Worm (Caenorhabditis elegans): ENCODE measurements around the gene F16G10.10.

Gene F16G10.10

DNA sequence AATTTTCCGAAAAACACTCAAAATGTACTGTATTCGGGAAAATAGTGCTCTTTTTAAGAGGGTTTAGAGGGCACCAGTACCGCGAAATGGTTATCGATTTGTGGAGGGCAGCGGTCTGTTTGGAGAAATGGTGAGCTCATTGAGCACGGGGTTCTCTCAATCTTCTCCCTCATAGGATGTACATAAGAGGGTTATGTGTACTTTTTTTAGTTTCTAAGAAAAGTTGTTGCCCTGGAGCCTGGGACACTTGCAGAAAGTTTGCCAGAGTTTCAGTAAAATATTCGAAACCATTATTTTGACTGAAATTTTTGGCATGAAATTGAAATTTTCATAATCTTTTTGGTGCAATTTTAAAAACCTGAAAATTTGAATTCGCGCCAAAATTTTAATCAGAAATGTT lies 38.2 kb downstream of the F16G10.10 start, which contains the start of gene F43C11.10:
Gene F43C11.10 (minus strand): TSS at position 101 of the 400 bp plus-strand sequence.
- no peak for TF ChIP-seq klf-2 (GFP tag; conservative IDR thresholded peaks at IDR 0.05)
- TF ChIP-seq ref-1 (GFP tag; conservative IDR thresholded peaks at IDR 0.05): no peak
- no peak for TF ChIP-seq ztf-29 (GFP tag; IDR thresholded peaks at IDR 0.05)
- TF ChIP-seq cog-1 (tag; optimal IDR thresholded peaks at IDR 0.05): no peak
- no peak for TF ChIP-seq ztf-23 (GFP tag; IDR thresholded peaks at IDR 0.05)
- no peak for TF ChIP-seq tab-1 (GFP tag; IDR thresholded peaks at IDR 0.05)
- no peak for TF ChIP-seq flt-1 (GFP tag; IDR thresholded peaks at IDR 0.05)
- no peak for TF ChIP-seq med-1 (GFP tag; optimal IDR thresholded peaks at IDR 0.05; ENCODE audit: insufficient read depth)

DNA sequence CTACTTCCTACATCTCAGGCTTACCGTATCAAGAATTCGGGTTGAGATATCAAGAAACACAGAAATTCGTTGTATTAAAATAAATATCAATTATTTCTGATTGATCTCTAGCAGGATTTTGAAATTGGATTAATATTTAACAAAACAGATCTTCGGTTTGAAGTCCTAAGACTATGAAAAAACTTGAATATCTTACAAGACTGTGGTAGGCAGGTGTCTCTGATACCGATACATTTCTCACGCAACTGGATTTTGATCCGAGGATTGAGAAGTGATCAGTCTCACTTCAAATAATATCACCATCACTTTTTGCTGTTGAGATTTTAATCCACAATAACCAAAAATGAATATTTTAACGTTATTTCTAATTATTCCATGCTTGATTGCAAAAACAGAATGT lies 44.1 kb downstream of the F16G10.10 start, which contains the start of gene F43C11.4:
Gene F43C11.4 (plus strand): TSS at position 301 of the 400 bp plus-strand sequence.
- no peak for TF ChIP-seq ztf-23 (GFP tag; IDR thresholded peaks at IDR 0.05)
- no peak for TF ChIP-seq cog-1 (tag; optimal IDR thresholded peaks at IDR 0.05)
- TF ChIP-seq flt-1 (GFP tag; IDR thresholded peaks at IDR 0.05): no peak
- no peak for TF ChIP-seq T22C8.4 (GFP tag; IDR thresholded peaks at IDR 0.05)
- TF ChIP-seq med-1 (GFP tag; optimal IDR thresholded peaks at IDR 0.05; ENCODE audit: insufficient read depth): no peak
- no peak for TF ChIP-seq ztf-29 (GFP tag; IDR thresholded peaks at IDR 0.05)
- no peak for TF ChIP-seq tab-1 (GFP tag; IDR thresholded peaks at IDR 0.05)
- no peak for TF ChIP-seq ref-1 (GFP tag; conservative IDR thresholded peaks at IDR 0.05)
- no peak for TF ChIP-seq klf-2 (GFP tag; conservative IDR thresholded peaks at IDR 0.05)

DNA sequence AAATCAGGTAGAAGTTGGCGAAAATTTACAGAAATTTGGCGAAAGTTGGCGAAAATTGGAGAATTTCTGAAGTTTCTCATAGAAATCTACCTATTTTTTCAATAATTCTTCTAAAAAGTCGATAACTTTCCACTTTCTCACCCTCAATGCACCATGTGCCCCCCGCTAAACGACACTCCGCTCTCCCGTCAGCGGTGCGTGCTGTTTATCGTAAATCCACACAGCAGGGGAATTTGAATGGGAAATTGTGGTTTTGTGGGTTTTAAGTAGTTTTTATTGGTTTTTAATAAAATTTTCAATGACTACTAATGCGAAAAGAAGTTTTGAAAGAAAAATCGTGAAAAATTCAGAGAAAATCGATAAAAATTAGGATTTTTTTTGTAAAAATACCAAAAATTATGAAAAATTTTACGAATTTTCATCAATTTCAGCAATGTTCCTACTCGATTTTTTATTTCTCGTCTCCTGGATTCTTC lies 48.7 kb downstream of the F16G10.10 start, which contains the start of gene F43C11.6:
Gene F43C11.6 (plus strand): TSS at position 426 of the 476 bp plus-strand sequence.
- TF ChIP-seq med-1 (GFP tag; optimal IDR thresholded peaks at IDR 0.05; ENCODE audit: insufficient read depth): no peak
- no peak for TF ChIP-seq ztf-23 (GFP tag; IDR thresholded peaks at IDR 0.05)
- no peak for TF ChIP-seq ref-1 (GFP tag; conservative IDR thresholded peaks at IDR 0.05)
- no peak for TF ChIP-seq ztf-29 (GFP tag; IDR thresholded peaks at IDR 0.05)
- no peak for TF ChIP-seq flt-1 (GFP tag; IDR thresholded peaks at IDR 0.05)
- TF ChIP-seq cog-1 (tag; optimal IDR thresholded peaks at IDR 0.05): no peak
- no peak for TF ChIP-seq T22C8.4 (GFP tag; IDR thresholded peaks at IDR 0.05)

DNA sequence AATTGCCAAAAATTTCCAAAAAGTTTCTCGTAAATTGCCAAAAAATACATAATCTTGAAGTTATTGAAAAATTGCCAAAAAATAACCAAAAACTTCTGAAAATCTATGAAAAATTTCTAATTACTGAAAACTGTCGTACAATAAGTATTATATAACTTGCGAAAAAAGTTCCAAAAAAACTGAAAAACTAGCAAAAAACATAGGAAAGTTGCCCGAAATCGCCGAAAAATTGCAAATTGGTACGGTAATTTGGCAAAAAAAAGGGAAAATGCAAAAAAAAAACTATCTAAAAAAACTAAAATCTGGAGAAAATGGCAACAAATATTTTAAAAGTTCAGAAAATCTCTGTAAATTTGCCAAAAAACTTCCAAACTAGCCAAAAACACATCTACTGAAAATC lies 49.3 kb downstream of the F16G10.10 start, which contains the start of gene enri-1:
Gene enri-1 (minus strand): TSS at position 101 of the 400 bp plus-strand sequence.
- no peak for TF ChIP-seq cog-1 (tag; optimal IDR thresholded peaks at IDR 0.05)
- no peak for TF ChIP-seq tab-1 (GFP tag; IDR thresholded peaks at IDR 0.05)
- no peak for TF ChIP-seq klf-2 (GFP tag; conservative IDR thresholded peaks at IDR 0.05)
- TF ChIP-seq flt-1 (GFP tag; IDR thresholded peaks at IDR 0.05): no peak
- no peak for TF ChIP-seq ztf-29 (GFP tag; IDR thresholded peaks at IDR 0.05)
- no peak for TF ChIP-seq med-1 (GFP tag; optimal IDR thresholded peaks at IDR 0.05; ENCODE audit: insufficient read depth)
- no peak for TF ChIP-seq ztf-23 (GFP tag; IDR thresholded peaks at IDR 0.05)
- TF ChIP-seq ref-1 (GFP tag; conservative IDR thresholded peaks at IDR 0.05): no peak

DNA sequence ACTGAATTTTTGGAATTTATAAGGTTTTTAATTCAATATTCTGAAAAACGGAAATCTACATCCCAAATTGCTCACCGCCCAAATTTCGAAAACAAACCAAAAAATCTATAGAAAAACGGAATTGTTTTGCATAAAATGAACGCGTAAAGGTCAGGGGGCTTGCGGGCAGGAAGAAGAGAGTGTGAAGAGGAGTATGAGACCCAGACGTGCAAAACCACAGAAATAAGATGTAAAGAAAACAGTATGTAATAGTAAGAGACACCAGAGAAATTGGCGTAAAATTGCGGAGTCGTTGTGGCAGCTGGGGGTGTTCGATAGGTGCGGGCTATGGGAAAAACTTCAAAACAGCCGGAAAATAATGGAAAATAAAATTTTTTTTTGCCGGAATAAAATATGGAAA lies 49.8 kb downstream of the F16G10.10 start:
- TF ChIP-seq ztf-29 (GFP tag; IDR thresholded peaks at IDR 0.05) (no peak), med-1 (GFP tag; optimal IDR thresholded peaks at IDR 0.05; ENCODE audit: insufficient read depth) (no peak)

Data from whole organism, midembryonic.